Fruit fly (Drosophila melanogaster) whole organism, prepupa: Measurements from ENCODE around the gene ND-B14.5A.
A peak's percentile ranks its signal among the peaks of the same experiment; 100 is the strongest.

ENCODE experiments used
- CG10631 ChIP-seq: fragments of 200-800 bp; sonication (Bioruptor generic); optimal IDR thresholded peaks from 2 replicates; lab custom pipeline; 2016; ENCODE audit warnings: missing biosample characterization, missing genetic modification characterization
- CG10669 ChIP-seq: fragments of 200-800 bp; sonication (Bioruptor generic); optimal IDR thresholded peaks from 3 replicates; lab custom pipeline; 2018; ENCODE audit warnings: missing biosample characterization, mild to moderate bottlenecking, missing genetic modification characterization, moderate library complexity
- CG11294 ChIP-seq: fragments of 200-800 bp; sonication (Bioruptor generic); IDR thresholded peaks from 2 replicates; pipeline ENCODE4 v1.3.6; 2022; ENCODE audit warnings: missing biosample characterization, missing genetic modification characterization
- CG11762 ChIP-seq: fragments of 200-800 bp; sonication (Bioruptor generic); optimal IDR thresholded peaks from 3 replicates; lab custom pipeline; 2016; ENCODE audit warnings: missing biosample characterization, missing genetic modification characterization; ENCODE audit not compliant: insufficient read depth
- CG11902 ChIP-seq: fragments of 200-800 bp; sonication (Bioruptor generic); optimal IDR thresholded peaks from 3 replicates; lab custom pipeline; 2016; ENCODE audit warnings: missing biosample characterization, missing genetic modification characterization
- CG15336 ChIP-seq: fragments of 200-800 bp; sonication (Bioruptor generic); IDR thresholded peaks from 2 replicates; pipeline ENCODE4 v1.3.6; 2022; ENCODE audit warnings: missing biosample characterization, missing genetic modification characterization
- CG16779 ChIP-seq: fragments of 200-800 bp; sonication (Bioruptor generic); optimal IDR thresholded peaks from 3 replicates; lab custom pipeline; 2017; ENCODE audit warnings: missing biosample characterization, mild to moderate bottlenecking, missing genetic modification characterization
- CG3032 ChIP-seq: fragments of 200-800 bp; optimal IDR thresholded peaks from 2 replicates; lab custom pipeline; 2019; ENCODE audit warnings: missing biosample characterization, mild to moderate bottlenecking, missing genetic modification characterization, moderate library complexity
- CG32006 ChIP-seq: fragments of 200-800 bp; sonication (Bioruptor generic); optimal IDR thresholded peaks from 3 replicates; lab custom pipeline; 2017; ENCODE audit warnings: missing biosample characterization, mild to moderate bottlenecking, missing genetic modification characterization
- CG34406 ChIP-seq: fragments of 200-800 bp; sonication (Bioruptor generic); optimal IDR thresholded peaks from 3 replicates; lab custom pipeline; 2016; ENCODE audit warnings: missing biosample characterization, missing genetic modification characterization
- CG3919 ChIP-seq: fragments of 200-800 bp; sonication (Bioruptor generic); optimal IDR thresholded peaks from 3 replicates; lab custom pipeline; 2016; ENCODE audit warnings: missing biosample characterization, missing genetic modification characterization
- CG6163 ChIP-seq: fragments of 200-800 bp; sonication (Bioruptor generic); IDR thresholded peaks from 3 replicates; pipeline ENCODE4 v1.3.6; 2022; ENCODE audit warnings: missing biosample characterization, missing genetic modification characterization
- CG6276 ChIP-seq: fragments of 200-800 bp; sonication (Bioruptor generic); optimal IDR thresholded peaks from 2 replicates; lab custom pipeline; 2017; ENCODE audit warnings: missing biosample characterization, mild to moderate bottlenecking, missing genetic modification characterization
- CG6792 ChIP-seq: fragments of 200-800 bp; sonication (Bioruptor generic); optimal IDR thresholded peaks from 3 replicates; lab custom pipeline; 2016; ENCODE audit warnings: missing biosample characterization, missing genetic modification characterization
- CG6808 ChIP-seq: fragments of 200-800 bp; sonication (Bioruptor generic); optimal IDR thresholded peaks from 3 replicates; lab custom pipeline; 2017; ENCODE audit warnings: missing biosample characterization, missing genetic modification characterization, mild to moderate bottlenecking, moderate library complexity, missing genetic modification reagents
- CG8119 ChIP-seq: fragments of 200-800 bp; sonication (Bioruptor generic); IDR thresholded peaks from 3 replicates; pipeline ENCODE4 v1.3.6; 2022; ENCODE audit warnings: missing biosample characterization, missing genetic modification characterization
- CG8319 ChIP-seq: fragments of 200-800 bp; sonication (Bioruptor generic); optimal IDR thresholded peaks from 3 replicates; lab custom pipeline; 2016; ENCODE audit warnings: missing biosample characterization, missing genetic modification characterization
- CG8632 ChIP-seq: fragments of 200-800 bp; sonication (Bioruptor generic); optimal IDR thresholded peaks from 3 replicates; lab custom pipeline; 2016; ENCODE audit warnings: missing biosample characterization, missing genetic modification characterization
- Eip75B ChIP-seq: fragments of 200-800 bp; sonication (Bioruptor generic); optimal IDR thresholded peaks from 3 replicates; lab custom pipeline; 2016; ENCODE audit warnings: missing biosample characterization, missing genetic modification characterization
- Eip78C ChIP-seq: fragments of 200-800 bp; sonication (Bioruptor generic); peaks from one replicate; lab custom pipeline; 2016; ENCODE audit warnings: missing biosample characterization, missing genetic modification characterization
- Ets96B ChIP-seq: fragments of 200-800 bp; optimal IDR thresholded peaks from 2 replicates; lab custom pipeline; 2019; ENCODE audit warnings: missing biosample characterization, mild to moderate bottlenecking, missing genetic modification characterization, moderate library complexity
- Hr38 ChIP-seq: sonication (Bioruptor generic); optimal IDR thresholded peaks from 2 replicates; lab custom pipeline; 2016; ENCODE audit warnings: missing biosample characterization, missing genetic modification characterization
- Hr4 ChIP-seq: fragments of 200-800 bp; sonication (Bioruptor generic); optimal IDR thresholded peaks from 3 replicates; lab custom pipeline; 2016; ENCODE audit warnings: missing biosample characterization, missing genetic modification characterization
- Lpt ChIP-seq: fragments of 200-800 bp; sonication (Bioruptor generic); optimal IDR thresholded peaks from 3 replicates; lab custom pipeline; 2016; ENCODE audit warnings: missing biosample characterization, missing genetic modification characterization
- Met ChIP-seq: fragments of 200-800 bp; sonication (Bioruptor generic); optimal IDR thresholded peaks from 3 replicates; lab custom pipeline; 2016; ENCODE audit warnings: missing biosample characterization, missing genetic modification characterization
- Sox102F ChIP-seq: fragments of 200-800 bp; sonication (Bioruptor generic); optimal IDR thresholded peaks from 2 replicates; lab custom pipeline; 2016; ENCODE audit warnings: missing biosample characterization, mild to moderate bottlenecking, missing genetic modification characterization
- Sox14 ChIP-seq: fragments of 200-800 bp; sonication (Bioruptor generic); optimal IDR thresholded peaks from 3 replicates; lab custom pipeline; 2016; ENCODE audit warnings: missing biosample characterization, missing genetic modification characterization
- Sox15 ChIP-seq: fragments of 200-800 bp; sonication (Bioruptor generic); optimal IDR thresholded peaks from 3 replicates; lab custom pipeline; 2016; ENCODE audit warnings: missing biosample characterization, missing genetic modification characterization
- achi ChIP-seq: fragments of 200-800 bp; sonication (Bioruptor generic); optimal IDR thresholded peaks from 3 replicates; lab custom pipeline; 2016; ENCODE audit warnings: missing biosample characterization, missing genetic modification characterization
- cyc ChIP-seq: fragments of 200-800 bp; sonication (Bioruptor generic); optimal IDR thresholded peaks from 3 replicates; lab custom pipeline; 2016; ENCODE audit warnings: missing biosample characterization, missing genetic modification characterization
- esn ChIP-seq: fragments of 200-800 bp; sonication (Bioruptor generic); optimal IDR thresholded peaks from 2 replicates; lab custom pipeline; 2016; ENCODE audit warnings: missing biosample characterization, mild to moderate bottlenecking, missing genetic modification characterization, moderate library complexity
- fd59A ChIP-seq: fragments of 200-800 bp; sonication (Bioruptor generic); optimal IDR thresholded peaks from 2 replicates; lab custom pipeline; 2017; ENCODE audit warnings: missing biosample characterization, mild to moderate bottlenecking, missing genetic modification characterization, missing genetic modification reagents
- fkh ChIP-seq: fragments of 200-800 bp; sonication (Bioruptor generic); optimal IDR thresholded peaks from 3 replicates; lab custom pipeline; 2017; ENCODE audit warnings: missing biosample characterization, mild to moderate bottlenecking, missing genetic modification characterization, moderate library complexity
- lz ChIP-seq: fragments of 200-800 bp; sonication (Bioruptor generic); optimal IDR thresholded peaks from 3 replicates; lab custom pipeline; 2016; ENCODE audit warnings: missing biosample characterization, missing genetic modification characterization
- pdm3 ChIP-seq: fragments of 200-800 bp; sonication (Bioruptor generic); optimal IDR thresholded peaks from 3 replicates; lab custom pipeline; 2016; ENCODE audit warnings: missing biosample characterization, missing genetic modification characterization
- salr ChIP-seq, 2 experiments: fragments of 200-800 bp; sonication (Bioruptor generic); optimal IDR thresholded peaks; 3 replicates each; lab custom pipeline; 2016 to 2018; ENCODE audit warnings: missing biosample characterization in 2 of 2, missing genetic modification characterization in 2 of 2, mild to moderate bottlenecking in 1 of 2
- spab ChIP-seq: fragments of 200-800 bp; sonication (Bioruptor generic); optimal IDR thresholded peaks from 2 replicates; lab custom pipeline; 2017; ENCODE audit warnings: missing biosample characterization, mild to moderate bottlenecking, missing genetic modification characterization, missing genetic modification reagents
- ss ChIP-seq, 2 experiments: fragments of 200-800 bp; sonication (Bioruptor generic); optimal IDR thresholded peaks; 2 replicates in 1 of 2; 3 replicates in 1 of 2; lab custom pipeline; 2017 to 2018; ENCODE audit warnings: mild to moderate bottlenecking in 2 of 2, missing biosample characterization in 2 of 2, missing genetic modification characterization in 2 of 2, moderate library complexity in 1 of 2
- svp ChIP-seq: fragments of 200-800 bp; sonication (Bioruptor generic); peaks from one replicate; lab custom pipeline; 2016; ENCODE audit warnings: missing biosample characterization, missing genetic modification characterization
- topi ChIP-seq: fragments of 200-800 bp; sonication (Bioruptor generic); optimal IDR thresholded peaks from 3 replicates; lab custom pipeline; 2016; ENCODE audit warnings: missing biosample characterization, missing genetic modification characterization

Gene ND-B14.5A

DNA sequence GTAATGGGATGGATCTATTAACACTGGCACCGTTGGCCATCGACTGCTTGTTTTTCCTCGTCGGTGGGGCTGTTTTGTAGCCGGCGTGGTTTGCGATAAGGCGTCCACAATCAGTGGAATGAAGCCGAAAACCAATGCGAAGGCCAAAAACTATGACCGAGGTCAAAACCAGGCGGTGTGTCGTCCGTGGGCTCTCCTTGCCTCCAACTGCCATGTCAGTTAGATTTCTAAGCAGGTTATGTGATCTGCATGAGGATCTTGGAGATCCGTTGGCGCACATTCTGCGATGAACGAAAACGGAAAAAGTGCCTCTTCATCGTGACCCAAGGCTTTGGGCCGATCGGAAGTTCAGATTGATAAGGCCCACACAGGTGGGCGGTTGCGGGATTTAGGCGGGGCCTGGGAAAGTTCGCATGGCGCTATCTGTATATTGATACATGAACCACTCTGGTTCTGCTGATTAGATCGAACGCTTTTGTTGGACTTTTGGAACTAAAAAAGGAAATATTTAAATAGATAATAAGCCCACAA is 3.0 kb downstream of the ND-B14.5A start, which contains the start of gene Cyp4d14:
Gene Cyp4d14, minus strand, starts transcription at position 51 of the 531 bp plus-strand sequence.
- TF ChIP-seq CG8632 (GFP tag; lab: Kevin White, UChicago) (no peak), svp (peak; percentile 84)
- TF ChIP-seq, all 60 proteins: peak for 1

DNA sequence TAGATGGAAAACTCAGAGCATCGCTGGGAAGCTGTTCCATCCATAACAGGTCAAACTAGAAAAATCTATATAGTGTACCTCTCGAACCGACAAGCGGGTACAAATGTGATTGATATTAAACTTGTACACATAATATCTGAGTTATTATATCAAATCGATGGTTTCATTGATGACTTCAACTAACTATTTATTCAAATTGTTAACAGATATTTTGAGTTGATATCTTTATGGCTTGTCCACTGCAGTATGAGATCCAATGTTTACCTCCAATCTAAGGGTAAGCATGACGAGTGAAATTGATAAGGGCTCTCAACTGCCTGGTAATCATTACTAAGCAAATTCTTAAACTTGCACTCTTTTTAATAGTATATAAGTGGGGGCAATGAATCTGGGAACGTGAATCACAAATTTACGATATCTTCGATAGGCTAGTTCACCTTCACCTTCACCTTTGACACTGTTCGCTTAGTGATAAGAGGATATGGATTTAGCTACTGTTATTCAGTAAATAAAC is 3.7 kb downstream of the ND-B14.5A start, which contains the start of gene Cyp4d2:
Gene Cyp4d2, plus strand, starts transcription at position 51 of the 514 bp plus-strand sequence.
- TF ChIP-seq salr (GFP tag; optimal IDR thresholded peaks at IDR 0.05; lab: Kevin White, UChicago) (no peak), fkh (GFP tag; lab: Kevin White, UChicago) (peak; percentile 30)
- TF ChIP-seq, all 60 proteins: peak for 1

DNA sequence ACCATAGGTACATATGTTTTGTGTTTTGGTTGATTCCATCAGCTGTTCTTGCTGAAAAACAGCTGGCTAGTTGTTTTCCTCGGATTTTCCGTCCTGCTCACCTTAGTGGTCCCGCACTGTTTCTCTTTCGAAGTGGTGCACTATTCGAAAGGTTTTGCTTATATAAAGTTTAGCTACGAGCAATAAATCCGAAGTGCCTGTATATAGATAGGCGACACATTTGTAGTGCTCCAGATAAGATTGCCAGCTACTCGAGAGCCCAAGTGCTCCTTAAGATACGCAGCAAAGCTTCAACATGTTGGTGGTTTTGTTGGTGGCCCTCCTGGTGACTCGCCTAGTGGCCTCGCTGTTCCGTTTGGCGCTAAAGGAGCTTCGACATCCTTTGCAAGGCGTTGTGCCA is 6.5 kb downstream of the ND-B14.5A start, which contains the start of gene Cyp4ae1:
Gene Cyp4ae1, plus strand, starts transcription at position 206 of the 400 bp plus-strand sequence.
- no peak for TF ChIP-seq CG6163 (GFP tag; lab: Robert Waterston, UW)
- TF ChIP-seq CG11902 (GFP tag; lab: Kevin White, UChicago) = no peak
- no peak for TF ChIP-seq topi (GFP tag; lab: Kevin White, UChicago)
- no peak for TF ChIP-seq CG6808 (GFP tag; lab: Kevin White, UChicago)
- no peak for TF ChIP-seq Met (GFP tag; lab: Kevin White, UChicago)
- no peak for TF ChIP-seq pdm3 (GFP tag; lab: Kevin White, UChicago)
- no peak for TF ChIP-seq CG11294
- no peak for TF ChIP-seq Eip75B
- TF ChIP-seq CG34406 = no peak
- TF ChIP-seq Eip78C (GFP tag; lab: Kevin White, UChicago) = no peak
- no peak for TF ChIP-seq lz (GFP tag; lab: Kevin White, UChicago)
- TF ChIP-seq salr (GFP tag; optimal IDR thresholded peaks at IDR 0.05; lab: Kevin White, UChicago) = no peak
- no peak for TF ChIP-seq CG3919 (GFP tag; lab: Kevin White, UChicago)
- TF ChIP-seq CG6276 (GFP tag; lab: Kevin White, UChicago) = no peak
- no peak for TF ChIP-seq fkh (GFP tag; lab: Kevin White, UChicago)
- no peak for TF ChIP-seq achi (GFP tag; lab: Kevin White, UChicago)
- TF ChIP-seq CG32006 (GFP tag; lab: Kevin White, UChicago) = no peak
- no peak for TF ChIP-seq Hr38 (GFP tag; lab: Kevin White, UChicago)

DNA sequence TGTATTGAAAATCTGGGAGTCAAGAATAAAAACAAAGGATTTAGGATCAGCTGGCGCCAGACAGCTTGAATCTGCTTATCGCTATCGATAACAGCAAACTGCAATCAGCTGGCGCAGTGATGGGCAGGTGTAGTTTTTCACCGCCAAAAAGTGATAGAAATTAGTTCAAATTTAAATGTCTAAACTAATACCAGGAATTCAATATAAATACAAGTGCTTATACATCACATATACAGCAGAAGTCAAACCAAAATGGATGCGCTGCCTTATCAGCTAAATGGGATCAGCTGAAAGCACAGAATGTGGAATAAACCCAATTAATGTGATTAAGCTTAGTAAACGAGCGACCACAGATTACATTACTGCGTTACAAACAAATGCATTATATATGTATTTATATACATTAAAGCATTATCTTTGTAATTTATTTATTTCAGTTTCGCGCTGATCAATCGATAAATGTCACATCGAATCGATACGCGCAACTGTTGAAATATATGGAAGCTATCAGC is 8.5 kb downstream of the ND-B14.5A start, which contains the start of gene pn:
Gene pn, plus strand, starts transcription at position 462 of the 512 bp plus-strand sequence.
- TF ChIP-seq fd59A (GFP tag; lab: Kevin White, UChicago) (no peak), svp (peak; percentile 78), esn (peak; percentile 9), CG3032 (peak; percentile 2), CG32006 (GFP tag; lab: Kevin White, UChicago) (no peak)

DNA sequence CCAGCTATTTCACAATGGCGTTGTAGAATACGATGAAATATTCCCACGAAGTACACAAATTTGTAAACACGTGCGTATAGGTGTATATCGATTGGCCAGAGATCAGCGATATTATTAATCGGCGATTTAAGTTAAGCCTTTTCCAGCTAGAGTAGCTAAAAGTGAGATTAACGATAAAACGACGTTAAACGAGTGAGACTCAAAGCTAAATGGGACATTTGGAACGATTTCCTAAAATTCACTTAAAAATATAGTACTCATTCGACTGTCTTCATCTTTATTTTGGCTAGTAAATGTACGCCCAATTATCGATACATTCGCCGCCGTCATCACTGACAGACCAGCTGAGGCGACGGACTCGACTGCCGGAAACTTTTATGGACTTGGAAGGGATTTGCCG is 12.2 kb downstream of the ND-B14.5A start, which contains the start of the genes Nmd3 and CG17776:
Gene Nmd3, minus strand, starts transcription at position 106 of the 400 bp plus-strand sequence.
Gene CG17776, plus strand, starts transcription at position 163 of the 400 bp plus-strand sequence.
- TF ChIP-seq Met (GFP tag; lab: Kevin White, UChicago) = no peak
- TF ChIP-seq Sox102F (GFP tag; lab: Kevin White, UChicago) = no peak
- no peak for TF ChIP-seq CG11902 (GFP tag; lab: Kevin White, UChicago)
- TF ChIP-seq CG3032 = peak; percentile 12
- TF ChIP-seq CG8119 = no peak
- TF ChIP-seq CG8319 (GFP tag; lab: Kevin White, UChicago) = no peak
- no peak for TF ChIP-seq CG10669 (GFP tag; lab: Kevin White, UChicago)
- no peak for TF ChIP-seq spab
- TF ChIP-seq CG8632 (GFP tag; lab: Kevin White, UChicago) = no peak
- no peak for TF ChIP-seq fd59A (GFP tag; lab: Kevin White, UChicago)
- no peak for TF ChIP-seq CG32006 (GFP tag; lab: Kevin White, UChicago)
- TF ChIP-seq Hr4 = no peak
- no peak for TF ChIP-seq Sox15 (GFP tag; lab: Kevin White, UChicago)
- TF ChIP-seq esn = peak; percentile 1
- TF ChIP-seq CG11762 (GFP tag; lab: Kevin White, UChicago) = no peak
- no peak for TF ChIP-seq CG15336 (GFP tag; lab: Robert Waterston, UW)
- no peak for TF ChIP-seq CG16779 (tag; lab: Kevin White, UChicago)
- TF ChIP-seq svp = peak; percentile 28
- no peak for TF ChIP-seq Hr38 (GFP tag; lab: Kevin White, UChicago)
- TF ChIP-seq CG6792 (GFP tag; lab: Kevin White, UChicago) = no peak
- TF ChIP-seq Sox14 = peak; percentile 15
- no peak for TF ChIP-seq CG34406
- no peak for TF ChIP-seq lz (GFP tag; lab: Kevin White, UChicago)
- no peak for TF ChIP-seq ss (GFP tag; optimal IDR thresholded peaks at IDR 0.05; lab: Kevin White, UChicago)
- TF ChIP-seq salr (GFP tag; optimal IDR thresholded peaks at IDR 0.05; lab: Kevin White, UChicago) = no peak
- peak; percentile 32 for TF ChIP-seq cyc (GFP tag; lab: Kevin White, UChicago)
- no peak for TF ChIP-seq CG6163 (GFP tag; lab: Robert Waterston, UW)
- TF ChIP-seq Ets96B (tag; lab: Kevin White, UChicago) = no peak
- no peak for TF ChIP-seq CG10631 (GFP tag; lab: Kevin White, UChicago)
- no peak for TF ChIP-seq Lpt (GFP tag; lab: Kevin White, UChicago)
